Fruit fly (Drosophila melanogaster) whole organism: ENCODE data around the gene CG10164.

Experiments
- Dll ChIP-seq: fragments of >200 bp; optimal IDR thresholded peaks from 2 replicates; lab custom pipeline; 2017
- pan ChIP-seq: fragments of >200 bp; optimal IDR thresholded peaks from 2 replicates; lab custom pipeline; 2017
- psq ChIP-seq: fragments of >200 bp; optimal IDR thresholded peaks from 2 replicates; lab custom pipeline; 2017
- usp ChIP-seq: fragments of >200 bp; optimal IDR thresholded peaks from 2 replicates; lab custom pipeline; 2017; ENCODE audit warnings: missing biosample characterization, missing genetic modification characterization, mixed read lengths

- TF ChIP-seq usp (GFP tag; lab: Kevin White, UChicago) = no peak
- TF ChIP-seq psq = no peak
- no peak for TF ChIP-seq Dll (lab: Kevin White, UChicago)
- TF ChIP-seq pan (lab: Kevin White, UChicago) = no peak
Observed at dm6 chr3R:23507376-23507775, 49.4 kb downstream of the CG10164 start, which contains the start of gene CG34289.
